Fruit fly (Drosophila melanogaster): Measurements from ENCODE around the gene Nsf2.

dm6 chr3R:13807906-13808305 is 29.9 kb downstream of the Nsf2 start:
- TF ChIP-seq pan (optimal IDR thresholded peaks at IDR 0.05): no peak
- TF ChIP-seq Sp1 (GFP tag; optimal IDR thresholded peaks at IDR 0.05): no peak
- no peak for TF ChIP-seq br (GFP tag; optimal IDR thresholded peaks at IDR 0.05)
- no peak for TF ChIP-seq usp (GFP tag; optimal IDR thresholded peaks at IDR 0.05)

Data from whole organism, wandering third instar larva.